Fruit fly (Drosophila melanogaster) whole organism, embryonic: ENCODE data around the gene Alh.

ENCODE experiments used
- BEAF-32 ChIP-seq: fragments of 200-800 bp; sonication (Bioruptor generic); optimal IDR thresholded peaks from 3 replicates; lab custom pipeline; 2017; ENCODE audit warnings: missing biosample characterization, missing genetic modification characterization, mild to moderate bottlenecking, moderate library complexity, missing genetic modification reagents
- CG10366 ChIP-seq: fragments of 200-800 bp; sonication (Bioruptor generic); IDR thresholded peaks from 2 replicates; pipeline ENCODE4 v1.3.6; 2022; ENCODE audit warnings: missing biosample characterization, missing genetic modification characterization
- CG11504 ChIP-seq: fragments of 200-800 bp; sonication (Bioruptor generic); optimal IDR thresholded peaks from 3 replicates; lab custom pipeline; 2019; ENCODE audit warnings: missing biosample characterization, mild to moderate bottlenecking, missing genetic modification characterization, moderate library complexity
- CG11560 ChIP-seq: fragments of 200-800 bp; sonication (Bioruptor generic); IDR thresholded peaks from 3 replicates; pipeline ENCODE4 v1.3.6; 2022; ENCODE audit warnings: missing biosample characterization, missing genetic modification characterization
- CG12155 ChIP-seq: fragments of 200-800 bp; sonication (Bioruptor generic); optimal IDR thresholded peaks from 3 replicates; lab custom pipeline; 2016; ENCODE audit warnings: missing biosample characterization, missing genetic modification characterization
- CG12769 ChIP-seq: fragments of 200-800 bp; sonication (Bioruptor generic); optimal IDR thresholded peaks from 2 replicates; lab custom pipeline; 2019; ENCODE audit warnings: missing biosample characterization, mild to moderate bottlenecking, missing genetic modification characterization, moderate library complexity
- CG13424 ChIP-seq: fragments of 200-800 bp; sonication (Bioruptor generic); optimal IDR thresholded peaks from 2 replicates; lab custom pipeline; 2019; ENCODE audit warnings: missing biosample characterization, mild to moderate bottlenecking, missing genetic modification characterization, moderate library complexity
- CG2116 ChIP-seq: fragments of 200-800 bp; sonication (Bioruptor generic); optimal IDR thresholded peaks from 3 replicates; lab custom pipeline; 2018; ENCODE audit warnings: missing biosample characterization, mild to moderate bottlenecking, missing genetic modification characterization
- CG2202 ChIP-seq: fragments of 200-800 bp; sonication (Bioruptor generic); optimal IDR thresholded peaks from 2 replicates; lab custom pipeline; 2018; ENCODE audit warnings: missing biosample characterization, mild to moderate bottlenecking, missing genetic modification characterization
- CG43689 ChIP-seq: fragments of 200-800 bp; sonication (Bioruptor generic); IDR thresholded peaks from 2 replicates; pipeline ENCODE4 v1.3.6; 2022; ENCODE audit warnings: missing biosample characterization, missing genetic modification characterization
- CG8089 ChIP-seq: fragments of 200-800 bp; sonication (Bioruptor generic); optimal IDR thresholded peaks from 3 replicates; lab custom pipeline; 2016; ENCODE audit warnings: missing biosample characterization, missing genetic modification characterization
- CG8478 ChIP-seq: fragments of >200 bp; optimal IDR thresholded peaks from 2 replicates; lab custom pipeline; 2018
- CG8924 ChIP-seq: fragments of 200-800 bp; optimal IDR thresholded peaks from 3 replicates; lab custom pipeline; 2019; ENCODE audit warnings: missing biosample characterization, mild to moderate bottlenecking, missing genetic modification characterization, moderate library complexity
- CG9727 ChIP-seq: fragments of 200-800 bp; sonication (Bioruptor generic); optimal IDR thresholded peaks from 3 replicates; lab custom pipeline; 2017; ENCODE audit warnings: missing biosample characterization, mild to moderate bottlenecking, missing genetic modification characterization
- Chrac-16 ChIP-seq: fragments of 200-800 bp; sonication (Bioruptor generic); optimal IDR thresholded peaks from 3 replicates; lab custom pipeline; 2016; ENCODE audit warnings: missing biosample characterization, missing genetic modification characterization
- ERR ChIP-seq: fragments of 200-800 bp; sonication (Bioruptor generic); optimal IDR thresholded peaks from 2 replicates; lab custom pipeline; 2016; ENCODE audit warnings: missing biosample characterization, missing genetic modification characterization
- Ets65A ChIP-seq: fragments of 200-800 bp; sonication (Bioruptor generic); peaks from one replicate; lab custom pipeline; 2016; ENCODE audit warnings: missing biosample characterization, missing genetic modification characterization
- HLH4C ChIP-seq: fragments of 200-800 bp; sonication (Bioruptor generic); IDR thresholded peaks from 3 replicates; pipeline ENCODE4 v1.3.6; 2022; ENCODE audit warnings: missing biosample characterization, missing genetic modification characterization; ENCODE audit not compliant: partially characterized antibody
- HLHmδ ChIP-seq: fragments of 200-800 bp; sonication (Bioruptor generic); optimal IDR thresholded peaks from 2 replicates; lab custom pipeline; 2018; ENCODE audit warnings: missing biosample characterization, mild to moderate bottlenecking, missing genetic modification characterization, moderate library complexity
- MTF-1 ChIP-seq: fragments of 200-800 bp; sonication (Bioruptor generic); optimal IDR thresholded peaks from 2 replicates; lab custom pipeline; 2018; ENCODE audit warnings: missing biosample characterization, mild to moderate bottlenecking, missing genetic modification characterization, borderline replicate concordance
- Oli ChIP-seq: fragments of 200-800 bp; sonication (Bioruptor generic); optimal IDR thresholded peaks from 2 replicates; lab custom pipeline; 2018; ENCODE audit warnings: missing biosample characterization, mild to moderate bottlenecking, missing genetic modification characterization, moderate library complexity
- Pdp1 ChIP-seq, 2 experiments: fragments of 200-800 bp; sonication (Bioruptor generic); optimal IDR thresholded peaks; 3 replicates each; lab custom pipeline; 2016; ENCODE audit warnings: missing biosample characterization in 2 of 2, missing genetic modification characterization in 2 of 2, mild to moderate bottlenecking in 1 of 2, moderate library complexity in 1 of 2
- Spps ChIP-seq: fragments of 200-800 bp; sonication (Bioruptor generic); optimal IDR thresholded peaks from 2 replicates; lab custom pipeline; 2018; ENCODE audit warnings: missing biosample characterization, mild to moderate bottlenecking, missing genetic modification characterization
- Vsx1 ChIP-seq: fragments of 200-800 bp; sonication (Bioruptor generic); optimal IDR thresholded peaks from 2 replicates; lab custom pipeline; 2017; ENCODE audit warnings: missing biosample characterization, mild to moderate bottlenecking, missing genetic modification characterization, missing genetic modification reagents
- amos ChIP-seq: fragments of 200-800 bp; sonication (Bioruptor generic); IDR thresholded peaks from 2 replicates; pipeline ENCODE4 v1.3.6; 2022; ENCODE audit warnings: missing biosample characterization, missing genetic modification characterization; ENCODE audit not compliant: partially characterized antibody
- ase ChIP-seq: fragments of 200-800 bp; sonication (Bioruptor generic); IDR thresholded peaks from 3 replicates; pipeline ENCODE4 v1.3.6; 2022; ENCODE audit warnings: missing biosample characterization, missing genetic modification characterization
- bigmax ChIP-seq: fragments of 200-800 bp; sonication (Bioruptor generic); optimal IDR thresholded peaks from 2 replicates; lab custom pipeline; 2018; ENCODE audit warnings: missing biosample characterization, mild to moderate bottlenecking, missing genetic modification characterization
- cg ChIP-seq: fragments of 200-800 bp; sonication (Bioruptor generic); optimal IDR thresholded peaks from 3 replicates; lab custom pipeline; 2019; ENCODE audit warnings: missing biosample characterization, mild to moderate bottlenecking, missing genetic modification characterization, moderate library complexity
- cwo ChIP-seq: fragments of 200-800 bp; sonication (Bioruptor generic); optimal IDR thresholded peaks from 3 replicates; lab custom pipeline; 2017; ENCODE audit warnings: missing biosample characterization, missing genetic modification characterization, mild to moderate bottlenecking, moderate library complexity, missing genetic modification reagents
- ewg ChIP-seq: fragments of 200-800 bp; sonication (Bioruptor generic); optimal IDR thresholded peaks from 3 replicates; lab custom pipeline; 2017; ENCODE audit warnings: mild to moderate bottlenecking, missing biosample characterization, missing genetic modification reagents, missing genetic modification characterization
- exex ChIP-seq: fragments of 200-800 bp; sonication (Bioruptor generic); optimal IDR thresholded peaks from 4 replicates; lab custom pipeline; 2018; ENCODE audit warnings: missing biosample characterization, mild to moderate bottlenecking, missing genetic modification characterization, moderate library complexity
- kay ChIP-seq: fragments of 200-800 bp; sonication (Bioruptor generic); optimal IDR thresholded peaks from 2 replicates; lab custom pipeline; 2016; ENCODE audit warnings: missing biosample characterization, missing genetic modification characterization
- maf-S ChIP-seq: fragments of 200-800 bp; sonication (Bioruptor generic); optimal IDR thresholded peaks from 2 replicates; lab custom pipeline; 2016; ENCODE audit warnings: missing biosample characterization, missing genetic modification characterization
- mirr ChIP-seq: fragments of 200-800 bp; sonication (Bioruptor generic); optimal IDR thresholded peaks from 3 replicates; lab custom pipeline; 2018; ENCODE audit warnings: missing biosample characterization, mild to moderate bottlenecking, missing genetic modification characterization
- scrt ChIP-seq: fragments of 200-800 bp; sonication (Bioruptor generic); optimal IDR thresholded peaks from 2 replicates; lab custom pipeline; 2018; ENCODE audit warnings: missing biosample characterization, mild to moderate bottlenecking, missing genetic modification characterization, moderate library complexity
- sd ChIP-seq: fragments of 200-800 bp; sonication (Bioruptor generic); optimal IDR thresholded peaks from 3 replicates; lab custom pipeline; 2018; ENCODE audit warnings: missing biosample characterization, mild to moderate bottlenecking, missing genetic modification characterization, moderate library complexity
- seq ChIP-seq: fragments of 200-800 bp; sonication (Bioruptor generic); IDR thresholded peaks from 2 replicates; pipeline ENCODE4 v1.3.6; 2022; ENCODE audit warnings: missing biosample characterization, missing genetic modification characterization
- sim ChIP-seq: fragments of 200-800 bp; sonication (Bioruptor generic); IDR thresholded peaks from 2 replicates; pipeline ENCODE4 v1.3.6; 2022; ENCODE audit warnings: missing biosample characterization, missing genetic modification characterization
- tio ChIP-seq: fragments of 200-800 bp; sonication (Bioruptor generic); optimal IDR thresholded peaks from 2 replicates; lab custom pipeline; 2017; ENCODE audit warnings: missing biosample characterization, missing genetic modification characterization, inconsistent platforms
- toy ChIP-seq: fragments of 200-800 bp; sonication (Bioruptor generic); IDR thresholded peaks from 2 replicates; pipeline ENCODE4 v1.3.6; 2022; ENCODE audit warnings: missing biosample characterization, missing genetic modification characterization
- z ChIP-seq: fragments of 200-800 bp; sonication (Bioruptor generic); IDR thresholded peaks from 3 replicates; pipeline ENCODE4 v1.3.6; 2022; ENCODE audit warnings: missing biosample characterization, missing genetic modification characterization
- zen2 ChIP-seq: fragments of 200-800 bp; sonication (Bioruptor generic); IDR thresholded peaks from 3 replicates; pipeline ENCODE4 v1.3.6; 2022; ENCODE audit warnings: missing biosample characterization, missing genetic modification characterization; ENCODE audit not compliant: partially characterized antibody

Alh gene

DNA sequence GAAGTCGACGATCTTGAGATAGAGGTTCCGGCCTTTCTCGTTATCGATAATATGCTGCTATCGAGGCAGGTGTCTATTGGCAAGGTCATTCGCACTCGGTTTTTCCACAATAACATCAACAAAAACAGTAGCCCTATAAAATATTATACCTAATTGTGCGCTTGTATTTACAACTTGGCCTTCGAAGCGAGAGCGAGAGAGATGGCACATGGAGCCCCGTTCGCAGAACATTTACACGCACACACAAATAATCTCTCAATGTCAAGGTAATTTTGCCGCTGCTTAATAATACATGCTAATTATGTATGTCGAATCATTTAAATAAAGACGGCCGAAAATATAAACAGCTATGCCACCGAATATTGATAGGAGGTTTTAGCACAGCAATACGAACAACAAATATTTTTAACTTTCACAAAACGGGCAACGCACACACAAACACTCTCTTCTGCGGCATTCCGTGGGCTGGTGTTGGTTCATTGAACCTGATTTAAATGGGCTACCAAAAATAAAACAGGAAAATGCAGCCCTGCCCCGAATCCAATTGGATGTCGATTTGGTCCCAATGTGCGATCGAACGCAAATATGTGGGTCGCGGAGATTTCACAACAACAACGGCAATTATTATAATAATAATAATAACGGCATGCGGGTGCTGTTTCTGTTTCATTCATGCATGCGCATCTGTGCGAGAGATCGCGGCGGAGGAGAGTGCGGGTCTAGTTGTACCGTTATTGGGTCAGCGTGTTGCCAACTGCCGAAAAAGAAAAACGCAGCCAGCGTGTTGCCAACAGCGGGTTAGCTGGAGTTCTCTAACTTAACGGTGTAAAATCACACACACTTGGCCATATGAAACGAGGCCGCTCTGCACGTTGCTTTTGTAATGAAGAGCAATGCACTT lies 1.6 kb downstream of the Alh start (continued):
- no peak for TF ChIP-seq scrt (GFP tag; lab: Kevin White, UChicago)
- TF ChIP-seq CG8924 (tag; lab: Kevin White, UChicago): peak; percentile 36
- no peak for TF ChIP-seq CG2202 (tag; lab: Kevin White, UChicago)
- TF ChIP-seq cg: peak; percentile 56
- peak; percentile 42 for TF ChIP-seq exex (tag; lab: Kevin White, UChicago)
- no peak for TF ChIP-seq HLH4C (GFP tag; lab: Robert Waterston, UW)
- TF ChIP-seq CG11560 (tag; lab: Robert Waterston, UW): no peak
- no peak for TF ChIP-seq CG12155 (GFP tag; lab: Kevin White, UChicago)
- peak; percentile 2 for TF ChIP-seq CG9727 (GFP tag; lab: Kevin White, UChicago)
- TF ChIP-seq CG43689 (GFP tag; lab: Robert Waterston, UW): no peak
- TF ChIP-seq ERR (GFP tag; lab: Kevin White, UChicago): no peak
- TF ChIP-seq cwo: peak; percentile 1
- TF ChIP-seq seq: peak; percentile 8; the same call in 1 of the 2 replicates
- TF ChIP-seq Spps (tag; lab: Kevin White, UChicago): no peak
- TF ChIP-seq toy (GFP tag; lab: Robert Waterston, UW): no peak
- TF ChIP-seq Chrac-16 (GFP tag; lab: Kevin White, UChicago): no peak

DNA sequence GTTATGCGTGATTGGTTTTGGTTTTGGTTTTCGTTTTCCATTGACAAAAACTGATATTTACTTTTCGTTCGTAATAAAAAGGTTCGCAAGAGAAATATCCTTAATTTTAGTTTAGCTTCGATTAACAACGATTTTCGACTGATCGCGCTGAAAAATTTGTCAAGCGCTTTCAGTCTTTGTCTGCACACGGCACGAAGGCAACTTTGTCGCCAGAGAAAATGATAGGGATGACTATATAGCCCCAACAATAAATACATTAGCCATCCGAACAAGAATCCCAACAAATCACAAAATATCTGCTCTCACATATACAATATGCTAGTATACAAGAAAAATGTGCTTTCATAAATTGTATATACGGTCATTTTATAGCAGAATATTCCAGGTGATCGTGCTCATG lies 6.4 kb downstream of the Alh start, which contains the start of gene Mlp84B:
Gene Mlp84B, minus strand, starts transcription at position 143 of the 400 bp plus-strand sequence.
- TF ChIP-seq CG12769 (tag; lab: Kevin White, UChicago) (peak; percentile 55), ewg (GFP tag; lab: Kevin White, UChicago) (no peak), MTF-1 (GFP tag; lab: Kevin White, UChicago) (peak; percentile 98), sd (tag; lab: Kevin White, UChicago) (peak; percentile 11)

DNA sequence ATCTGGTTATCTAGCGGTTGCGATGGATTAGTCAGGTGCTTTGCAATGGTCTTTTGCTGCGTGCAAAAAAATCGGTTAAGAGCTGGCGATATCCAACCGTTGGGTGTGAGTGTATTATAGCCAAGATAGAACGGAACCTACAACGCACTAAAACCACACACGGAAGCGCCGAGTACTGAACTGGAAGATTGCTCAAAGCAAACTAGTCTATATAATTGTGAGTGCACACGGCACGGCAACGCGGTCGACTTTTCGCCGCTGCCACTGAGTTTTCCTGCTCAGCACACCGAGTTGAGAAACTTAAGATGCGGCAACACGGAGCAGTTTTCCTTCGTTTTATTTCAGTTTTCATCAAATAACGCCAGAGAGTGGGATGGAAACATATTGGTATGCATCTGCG lies 7.5 kb downstream of the Alh start:
- TF ChIP-seq CG11504 (peak; percentile 7), amos (GFP tag; lab: Robert Waterston, UW) (peak; percentile 15; the same call in 1 of the 2 replicates), zen2 (GFP tag; lab: Robert Waterston, UW) (0 out of 3 replicates have a peak, but pooled peaks have one; percentile 28), Ets65A (GFP tag; lab: Kevin White, UChicago) (peak; percentile 61), CG43689 (GFP tag; lab: Robert Waterston, UW) (no peak), sim (no peak), z (GFP tag; lab: Robert Waterston, UW) (peak; percentile 80), MTF-1 (GFP tag; lab: Kevin White, UChicago) (peak; percentile 99)

DNA sequence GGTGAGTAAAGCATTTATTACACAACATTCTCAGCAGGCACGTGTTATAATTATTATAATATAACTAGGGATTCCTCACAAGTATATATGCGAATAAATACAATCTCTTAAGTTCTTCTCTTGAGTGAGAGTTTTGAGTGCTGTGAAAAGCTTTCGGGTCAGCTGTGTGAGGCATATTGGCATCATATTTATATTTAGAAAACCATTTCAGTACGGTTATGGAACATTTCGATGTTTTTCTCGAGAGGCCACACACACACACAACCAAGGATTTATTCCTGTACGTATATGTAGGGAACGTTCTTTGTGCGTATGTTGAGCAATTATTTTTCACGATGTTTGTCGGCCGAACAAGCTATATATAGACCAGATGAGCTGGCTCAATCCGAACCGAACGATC lies 11.0 kb downstream of the Alh start:
- TF ChIP-seq kay (GFP tag; lab: Kevin White, UChicago): no peak
- no peak for TF ChIP-seq CG8478 (lab: Kevin White, UChicago)
- TF ChIP-seq z (GFP tag; lab: Robert Waterston, UW): peak; percentile 72; the same call in 2 of the 3 replicates
- TF ChIP-seq CG2116 (GFP tag; lab: Kevin White, UChicago): no peak
- no peak for TF ChIP-seq bigmax (GFP tag; lab: Kevin White, UChicago)
- TF ChIP-seq tio: no peak
- TF ChIP-seq ase (GFP tag; lab: Robert Waterston, UW): no peak
- no peak for TF ChIP-seq CG13424 (tag; lab: Kevin White, UChicago)
- TF ChIP-seq cg: peak; percentile 35
- no peak for TF ChIP-seq HLHmδ (GFP tag; lab: Kevin White, UChicago)
- no peak for TF ChIP-seq BEAF-32
- TF ChIP-seq Vsx1: no peak
- TF ChIP-seq ERR (GFP tag; lab: Kevin White, UChicago): no peak
- no peak for TF ChIP-seq CG10366
- TF ChIP-seq scrt (GFP tag; lab: Kevin White, UChicago): no peak
- no peak for TF ChIP-seq mirr (GFP tag; lab: Kevin White, UChicago)
- no peak for TF ChIP-seq maf-S (GFP tag; lab: Kevin White, UChicago)
- TF ChIP-seq Pdp1 (GFP tag; optimal IDR thresholded peaks at IDR 0.05; lab: Kevin White, UChicago): peak in 1 of 2 experiments; percentile 75
- TF ChIP-seq CG8089 (GFP tag; lab: Kevin White, UChicago): no peak
- TF ChIP-seq Oli (tag; lab: Kevin White, UChicago): no peak
